Worm (Caenorhabditis elegans): ENCODE data around the gene K07E8.7.

Gene K07E8.7

DNA sequence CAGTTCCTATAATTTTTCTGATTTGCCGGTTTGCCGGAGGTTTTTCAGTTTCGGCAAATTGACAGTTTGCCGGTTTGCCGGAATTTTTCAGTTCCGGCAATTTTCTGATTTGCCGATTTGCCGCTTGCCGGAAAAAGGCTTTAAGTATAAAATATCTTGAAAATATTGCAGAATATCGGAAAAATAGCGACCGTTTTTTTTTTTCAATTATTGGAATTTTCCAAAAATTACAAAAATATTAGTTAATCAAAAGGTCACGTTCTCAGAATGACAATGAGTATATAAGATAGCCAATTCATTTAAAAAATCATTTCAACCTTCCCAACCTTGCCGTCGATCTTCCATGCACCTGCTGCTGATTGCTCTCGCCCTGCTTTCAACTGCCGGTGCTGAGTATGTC is 32.2 kb upstream of the K07E8.7 start, which contains the start of gene T02H6.7:
TSS of gene T02H6.7 (plus strand) at position 301 of the 400 bp plus-strand sequence.
- TF ChIP-seq crh-2 (tag; optimal IDR thresholded peaks at IDR 0.05) (no peak), nhr-12 (tag; optimal IDR thresholded peaks at IDR 0.05) (no peak), skn-1 (tag; optimal IDR thresholded peaks at IDR 0.05) (no peak), zag-1 (tag; optimal IDR thresholded peaks at IDR 0.05) (no peak), nhr-6 (tag; optimal IDR thresholded peaks at IDR 0.05) (no peak), ceh-82 (tag; optimal IDR thresholded peaks at IDR 0.05) (no peak), sma-9 (GFP tag; optimal IDR thresholded peaks at IDR 0.05) (no peak), sma-9 (tag; optimal IDR thresholded peaks at IDR 0.05) (no peak), blmp-1 (tag; optimal IDR thresholded peaks at IDR 0.05; ENCODE audit: insufficient read depth) (no peak), fos-1 (tag; optimal IDR thresholded peaks at IDR 0.05) (no peak), mdl-1 (tag; optimal IDR thresholded peaks at IDR 0.05) (no peak)

DNA sequence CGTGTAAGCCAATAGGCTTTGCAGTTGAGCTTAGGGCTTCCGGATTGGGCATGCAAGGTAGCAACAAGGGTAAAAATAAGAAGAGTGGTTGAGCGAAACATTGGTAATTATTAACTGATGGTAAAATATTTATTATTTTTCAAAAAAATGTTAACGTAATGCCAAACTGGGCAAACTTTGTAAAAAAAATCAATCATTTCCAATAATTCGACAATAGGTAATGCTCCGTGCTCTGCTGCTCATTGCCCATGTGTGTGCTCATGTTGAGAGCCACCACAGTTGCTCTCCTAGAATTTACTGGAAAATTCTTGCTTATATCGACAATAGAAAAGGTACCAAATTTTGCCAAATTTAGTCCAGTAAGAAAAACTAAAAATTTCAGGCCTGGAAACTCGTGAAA is 30.4 kb upstream of the K07E8.7 start, which contains the start of the genes T02H6.10 and T02H6.8:
TSS of gene T02H6.10 (minus strand) at position 101 of the 400 bp plus-strand sequence.
TSS of gene T02H6.8 (plus strand) at position 221 of the 400 bp plus-strand sequence.
- TF ChIP-seq elt-3 (tag; optimal IDR thresholded peaks at IDR 0.05) (no peak), nhr-10 (tag; optimal IDR thresholded peaks at IDR 0.05) (no peak), nhr-12 (tag; optimal IDR thresholded peaks at IDR 0.05) (no peak), ztf-1 (GFP tag; conservative IDR thresholded peaks at IDR 0.05) (no peak), dmd-4 (tag; optimal IDR thresholded peaks at IDR 0.05) (no peak), ceh-16 (tag; optimal IDR thresholded peaks at IDR 0.05) (no peak), ztf-11 (tag; optimal IDR thresholded peaks at IDR 0.05) (no peak)

ce11 chrII:678581-678980 is 28.4 kb upstream of the K07E8.7 start, which contains the start of gene T02H6.9:
Gene T02H6.9 (plus strand): TSS chrII:678881.
- TF ChIP-seq Y55F3AM.14 (GFP tag; optimal IDR thresholded peaks at IDR 0.05): no peak
- TF ChIP-seq ama-1 (optimal IDR thresholded peaks at IDR 0.05): no peak
- TF ChIP-seq nhr-77 (tag; optimal IDR thresholded peaks at IDR 0.05): no peak
- no peak for TF ChIP-seq snpc-4 (tag; optimal IDR thresholded peaks at IDR 0.05)
- TF ChIP-seq lin-13 (GFP tag; optimal IDR thresholded peaks at IDR 0.05): no peak
- no peak for TF ChIP-seq ceh-16 (tag; optimal IDR thresholded peaks at IDR 0.05)
- TF ChIP-seq sem-4 (tag; optimal IDR thresholded peaks at IDR 0.05): no peak
- no peak for TF ChIP-seq nhr-237 (tag; optimal IDR thresholded peaks at IDR 0.05)
- no peak for TF ChIP-seq ztf-4 (tag; optimal IDR thresholded peaks at IDR 0.05)
- TF ChIP-seq gmeb-1 (tag; optimal IDR thresholded peaks at IDR 0.05): no peak
- no peak for TF ChIP-seq nhr-25 (tag; optimal IDR thresholded peaks at IDR 0.05)
- TF ChIP-seq C34F6.9 (tag; optimal IDR thresholded peaks at IDR 0.05): no peak

DNA sequence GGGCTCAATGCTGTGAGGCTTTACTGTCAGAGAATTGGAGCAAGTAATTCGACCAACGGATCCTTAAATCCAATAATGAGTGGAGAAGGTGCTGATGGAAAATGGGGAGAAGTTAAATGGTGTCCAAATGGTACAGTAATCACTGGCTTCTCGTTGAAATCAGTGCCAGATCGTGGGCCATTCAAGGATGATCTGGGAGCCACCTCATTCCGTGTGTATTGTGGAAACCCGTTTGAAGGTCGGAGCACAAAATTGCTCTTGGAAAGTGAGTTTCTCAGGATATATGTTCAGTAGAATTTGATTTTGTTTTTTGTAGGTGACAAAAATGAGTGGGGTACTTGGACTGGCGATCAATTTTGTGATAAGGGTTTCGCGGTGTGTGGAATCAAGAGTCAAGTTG is 25.7 kb upstream of the K07E8.7 start:
- TF ChIP-seq crh-2 (tag; optimal IDR thresholded peaks at IDR 0.05): no peak
- TF ChIP-seq unc-62 (GFP tag; optimal IDR thresholded peaks at IDR 0.05): no peak
- no peak for TF ChIP-seq nhr-21 (tag; optimal IDR thresholded peaks at IDR 0.05)
- TF ChIP-seq ztf-4 (tag; optimal IDR thresholded peaks at IDR 0.05): no peak

- TF ChIP-seq nhr-23 (tag; optimal IDR thresholded peaks at IDR 0.05) (no peak), peb-1 (tag; optimal IDR thresholded peaks at IDR 0.05) (no peak)
Observed at ce11 chrII:675303-675702, 25.1 kb upstream of the K07E8.7 start, which contains the start of gene Y39F10C.1. Gene Y39F10C.1 (plus strand): TSS chrII:675603.

DNA sequence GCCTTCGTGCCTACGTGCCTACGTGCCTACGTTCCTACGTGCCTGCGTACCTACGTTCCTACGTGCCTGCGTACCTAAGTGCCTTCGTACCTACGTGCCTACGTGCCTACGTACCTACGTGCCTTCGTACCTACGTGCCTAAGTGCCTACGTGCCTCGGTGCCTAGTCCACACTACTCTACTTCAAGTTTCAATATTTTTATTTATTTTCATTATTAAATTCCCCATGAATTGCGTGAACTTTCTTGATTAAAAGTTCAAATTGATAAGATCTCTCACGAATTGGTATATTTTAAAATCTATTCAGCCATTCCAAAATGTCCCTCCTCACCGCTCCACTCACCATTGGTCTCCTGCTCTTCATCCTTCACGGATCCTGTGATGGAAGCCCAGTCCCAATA is 23.9 kb upstream of the K07E8.7 start, which contains the start of gene Y39F10C.3:
TSS of gene Y39F10C.3 (plus strand) at position 301 of the 400 bp plus-strand sequence.
- TF ChIP-seq nhr-10 (tag; optimal IDR thresholded peaks at IDR 0.05) (no peak), mdl-1 (tag; optimal IDR thresholded peaks at IDR 0.05) (no peak), nhr-237 (tag; optimal IDR thresholded peaks at IDR 0.05) (no peak), ztf-11 (tag; optimal IDR thresholded peaks at IDR 0.05) (no peak), mab-5 (tag; optimal IDR thresholded peaks at IDR 0.05) (no peak), F13H6.1 (tag; optimal IDR thresholded peaks at IDR 0.05) (no peak), ZK546.5 (tag; optimal IDR thresholded peaks at IDR 0.05) (no peak), lsy-2 (tag; optimal IDR thresholded peaks at IDR 0.05) (no peak), nhr-21 (tag; optimal IDR thresholded peaks at IDR 0.05) (no peak), snpc-4 (tag; optimal IDR thresholded peaks at IDR 0.05) (no peak), unc-39 (tag; optimal IDR thresholded peaks at IDR 0.05) (no peak), lin-39 (tag; optimal IDR thresholded peaks at IDR 0.05) (no peak), sem-4 (tag; optimal IDR thresholded peaks at IDR 0.05) (no peak), aly-2 (tag; optimal IDR thresholded peaks at IDR 0.05) (no peak), elt-3 (tag; optimal IDR thresholded peaks at IDR 0.05) (no peak), R02D3.7 (tag; optimal IDR thresholded peaks at IDR 0.05) (no peak), fos-1 (tag; optimal IDR thresholded peaks at IDR 0.05) (no peak)

Data from whole organism, L2 larva.